Worm (Caenorhabditis elegans) whole organism, L1 larva: ENCODE data around the gene chpf-1.

Experiments used
- ceh-82 ChIP-seq, 3 experiments: fragments of 150-350 bp in 1 of 3; sonication (generic microtip) in 2 of 3; optimal IDR thresholded peaks; 2 replicates each; lab custom pipeline; 2014 to 2017; ENCODE audit warnings: missing biosample characterization in 3 of 3, missing genetic modification characterization in 3 of 3
- elt-2 ChIP-seq: sonication (generic microtip); optimal IDR thresholded peaks from 2 replicates; lab custom pipeline; 2016; ENCODE audit warnings: missing genetic modification characterization, mild to moderate bottlenecking, inconsistent platforms, missing compliant biosample characterization, missing genetic modification reagents
- isw-1 ChIP-seq: fragments of 200-800 bp; sonication (Bioruptor generic); IDR thresholded peaks from 2 replicates; pipeline ENCODE4 v1.3.6; 2022; ENCODE audit warnings: missing genetic modification characterization, missing compliant biosample characterization
- jun-1 ChIP-seq: fragments of 150-350 bp; optimal IDR thresholded peaks from 2 replicates; lab custom pipeline; 2014; ENCODE audit warnings: missing biosample characterization, missing genetic modification reagents, missing genetic modification characterization
- lin-13 ChIP-seq: fragments of 150-350 bp; optimal IDR thresholded peaks from 2 replicates; lab custom pipeline; 2014; ENCODE audit warnings: missing biosample characterization, missing genetic modification reagents, missing genetic modification characterization
- mdl-1 ChIP-seq, 2 experiments: fragments of 150-350 bp; optimal IDR thresholded peaks; 2 replicates each; lab custom pipeline; 2014 to 2017; ENCODE audit warnings: missing biosample characterization in 2 of 2, missing genetic modification characterization in 2 of 2, inconsistent platforms in 1 of 2
- nhr-28 ChIP-seq: fragments of 150-350 bp; optimal IDR thresholded peaks from 2 replicates; lab custom pipeline; 2014; ENCODE audit warnings: missing biosample characterization, missing genetic modification characterization
- nhr-76 ChIP-seq: sonication (generic microtip); optimal IDR thresholded peaks from 2 replicates; lab custom pipeline; 2017; ENCODE audit warnings: missing biosample characterization, missing genetic modification characterization
- nhr-77 ChIP-seq: fragments of 150-350 bp; optimal IDR thresholded peaks from 2 replicates; lab custom pipeline; 2014; ENCODE audit warnings: missing biosample characterization, missing genetic modification characterization
- pag-3 ChIP-seq: sonication (generic microtip); optimal IDR thresholded peaks from 2 replicates; lab custom pipeline; 2017; ENCODE audit warnings: missing genetic modification characterization, mild to moderate bottlenecking, missing compliant biosample characterization, antibody characterized with exemption, borderline replicate concordance; ENCODE audit not compliant: insufficient read depth
- skn-1 ChIP-seq: fragments of 150-350 bp; optimal IDR thresholded peaks from 2 replicates; lab custom pipeline; 2014; ENCODE audit warnings: missing biosample characterization, missing genetic modification characterization
- unc-86 ChIP-seq: sonication (generic microtip); optimal IDR thresholded peaks from 2 replicates; lab custom pipeline; 2016; ENCODE audit warnings: missing genetic modification characterization, missing compliant biosample characterization

DNA sequence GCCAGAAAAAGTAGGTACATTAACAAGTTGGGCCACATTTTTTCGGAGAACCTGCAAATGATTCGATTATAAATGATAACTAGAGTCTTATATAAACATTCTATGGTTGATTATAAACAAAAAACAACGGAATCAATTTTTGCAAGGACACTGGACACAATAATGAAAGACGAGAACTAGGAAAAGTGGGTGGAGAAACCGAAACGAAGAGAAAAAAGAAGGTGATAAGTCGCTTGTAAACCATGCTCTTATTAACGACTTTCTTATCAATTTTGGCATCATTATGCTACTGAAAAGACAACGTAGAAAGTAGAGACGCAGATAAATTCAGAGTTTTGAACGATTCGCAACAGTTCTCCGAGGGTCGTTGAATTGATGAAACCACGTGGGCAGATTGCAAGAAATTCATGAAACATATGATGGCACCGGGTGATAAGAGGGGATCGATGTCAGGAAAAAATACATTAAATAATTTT, 13.2 kb downstream of the chpf-1 start, which contains the start of gene ZK856.5:
- TF ChIP-seq jun-1 (tag; lab: Kevin White, UChicago): no peak
- TF ChIP-seq isw-1 (GFP tag; lab: Robert Waterston, UW): no peak
- TF ChIP-seq unc-86: no peak
- TF ChIP-seq mdl-1 (tag; optimal IDR thresholded peaks at IDR 0.05; lab: Kevin White, UChicago): no peak
- TF ChIP-seq skn-1 (tag; lab: Kevin White, UChicago): no peak
- no peak for TF ChIP-seq ceh-82 (tag; optimal IDR thresholded peaks at IDR 0.05; lab: Kevin White, UChicago)
- no peak for TF ChIP-seq nhr-28
- no peak for TF ChIP-seq pag-3 (tag; lab: Kevin White, UChicago)
- TF ChIP-seq lin-13 (GFP tag; lab: Kevin White, UChicago): no peak
- TF ChIP-seq nhr-76 (tag; lab: Kevin White, UChicago): no peak
- TF ChIP-seq elt-2: peak; percentile 90
- no peak for TF ChIP-seq nhr-77 (tag; lab: Kevin White, UChicago)
